Worm (Caenorhabditis elegans) whole organism, L4 larva: Measurements from ENCODE around the gene ttll-15.
A peak's percentile ranks its signal among the peaks of the same experiment; 100 is the strongest.

Experiments used
- F37D6.2 ChIP-seq: sonication (generic microtip); optimal IDR thresholded peaks from 2 replicates; lab custom pipeline; 2016; ENCODE audit warnings: mild to moderate bottlenecking, missing genetic modification characterization, missing compliant biosample characterization
- F49E8.2 ChIP-seq: sonication (generic microtip); optimal IDR thresholded peaks from 2 replicates; lab custom pipeline; 2016; ENCODE audit warnings: missing compliant biosample characterization, mild to moderate bottlenecking, missing genetic modification characterization, borderline replicate concordance
- R02D3.7 ChIP-seq: fragments of 150-350 bp; sonication (generic microtip); optimal IDR thresholded peaks from 3 replicates; lab custom pipeline; 2014; ENCODE audit warnings: missing biosample characterization, missing genetic modification characterization
- Y48G9A.11 ChIP-seq: fragments of 200-800 bp; sonication (Bioruptor generic); IDR thresholded peaks from 2 replicates; pipeline ENCODE4 v1.3.6; 2022; ENCODE audit warnings: missing genetic modification reagents, missing genetic modification characterization, missing compliant biosample characterization
- aha-1 ChIP-seq: fragments of 150-350 bp; peaks from one replicate; lab custom pipeline; 2014; ENCODE audit warnings: missing biosample characterization, missing genetic modification characterization
- aly-2 ChIP-seq: sonication (generic microtip); optimal IDR thresholded peaks from 2 replicates; lab custom pipeline; 2018; ENCODE audit warnings: missing biosample characterization, missing genetic modification characterization
- attf-4 ChIP-seq: sonication (generic microtip); optimal IDR thresholded peaks from 3 replicates; lab custom pipeline; 2017; ENCODE audit warnings: missing biosample characterization, missing genetic modification characterization
- ceh-28 ChIP-seq: fragments of 150-350 bp; optimal IDR thresholded peaks from 2 replicates; lab custom pipeline; 2014; ENCODE audit warnings: missing biosample characterization, missing genetic modification reagents, missing genetic modification characterization
- ceh-44 ChIP-seq: fragments of 200-800 bp; sonication (Bioruptor generic); IDR thresholded peaks from 2 replicates; pipeline ENCODE4 v1.3.6; 2022; ENCODE audit warnings: missing genetic modification reagents, missing genetic modification characterization, missing compliant biosample characterization
- cey-2 ChIP-seq: sonication (generic microtip); optimal IDR thresholded peaks from 3 replicates; lab custom pipeline; 2017; ENCODE audit warnings: missing genetic modification characterization, mild to moderate bottlenecking, missing compliant biosample characterization, antibody characterized with exemption, borderline replicate concordance; ENCODE audit not compliant: insufficient read depth
- ctbp-1 ChIP-seq: fragments of 200-800 bp; sonication (Bioruptor generic); IDR thresholded peaks from 2 replicates; pipeline ENCODE4 v1.3.6; 2022; ENCODE audit warnings: missing genetic modification reagents, missing genetic modification characterization, missing compliant biosample characterization
- daf-12 ChIP-seq: fragments of 150-350 bp; optimal IDR thresholded peaks from 2 replicates; lab custom pipeline; 2014; ENCODE audit warnings: missing biosample characterization, missing genetic modification reagents, missing genetic modification characterization
- daf-16 ChIP-seq, 3 experiments: sonication (generic microtip); optimal IDR thresholded peaks; 2 replicates each; lab custom pipeline; 2016 to 2017; ENCODE audit warnings: missing genetic modification characterization in 3 of 3, missing genetic modification reagents in 3 of 3, mild to moderate bottlenecking in 2 of 3, missing compliant biosample characterization in 2 of 3, missing biosample characterization in 1 of 3, moderate library complexity in 1 of 3
- daf-19 ChIP-seq: fragments of 200-800 bp; sonication (Bioruptor generic); conservative IDR thresholded peaks from 2 replicates; pipeline ENCODE4 v1.3.6; 2022; ENCODE audit warnings: missing genetic modification characterization, missing compliant biosample characterization
- dmd-6 ChIP-seq: fragments of 200-800 bp; sonication (Bioruptor generic); IDR thresholded peaks from 2 replicates; pipeline ENCODE4 v1.3.6; 2022; ENCODE audit warnings: missing genetic modification reagents, missing genetic modification characterization, missing compliant biosample characterization
- dmd-8 ChIP-seq: fragments of 200-800 bp; sonication (Bioruptor generic); IDR thresholded peaks from 2 replicates; pipeline ENCODE4 v1.3.6; 2022; ENCODE audit warnings: missing genetic modification characterization, missing compliant biosample characterization
- egl-43 ChIP-seq: fragments of 200-800 bp; sonication (Bioruptor generic); IDR thresholded peaks from 2 replicates; pipeline ENCODE4 v1.3.6; 2022; ENCODE audit warnings: missing genetic modification reagents, missing genetic modification characterization, missing compliant biosample characterization
- fkh-10 ChIP-seq: fragments of 150-350 bp; optimal IDR thresholded peaks from 2 replicates; lab custom pipeline; 2014; ENCODE audit warnings: missing biosample characterization, missing genetic modification reagents, missing genetic modification characterization
- hlh-30 ChIP-seq: sonication (generic microtip); optimal IDR thresholded peaks from 2 replicates; lab custom pipeline; 2017; ENCODE audit warnings: antibody characterized with exemption, mild to moderate bottlenecking, missing genetic modification characterization, missing compliant biosample characterization; ENCODE audit not compliant: insufficient read depth
- jun-1 ChIP-seq: fragments of 150-350 bp; optimal IDR thresholded peaks from 2 replicates; lab custom pipeline; 2014; ENCODE audit warnings: missing biosample characterization, missing genetic modification reagents, missing genetic modification characterization
- lim-7 ChIP-seq: fragments of 200-800 bp; sonication (Bioruptor generic); IDR thresholded peaks from 2 replicates; pipeline ENCODE4 v1.3.6; 2022; ENCODE audit warnings: missing genetic modification characterization, missing compliant biosample characterization
- lin-13 ChIP-seq: fragments of 150-350 bp; optimal IDR thresholded peaks from 2 replicates; lab custom pipeline; 2014; ENCODE audit warnings: missing biosample characterization, missing genetic modification reagents, missing genetic modification characterization
- lin-29 ChIP-seq: fragments of 200-800 bp; sonication (Bioruptor generic); IDR thresholded peaks from 2 replicates; pipeline ENCODE4 v1.3.6; 2022; ENCODE audit warnings: missing genetic modification reagents, missing genetic modification characterization, missing compliant biosample characterization
- lin-38 ChIP-seq: fragments of 200-800 bp; sonication (Bioruptor generic); IDR thresholded peaks from 2 replicates; pipeline ENCODE4 v1.3.6; 2022; ENCODE audit warnings: missing genetic modification reagents, missing genetic modification characterization, missing compliant biosample characterization
- lir-3 ChIP-seq: sonication (generic microtip); optimal IDR thresholded peaks from 2 replicates; lab custom pipeline; 2016; ENCODE audit warnings: mild to moderate bottlenecking, missing genetic modification characterization, missing compliant biosample characterization
- lsy-2 ChIP-seq, 2 experiments: fragments of 150-350 bp in 1 of 2; sonication (generic microtip) in 1 of 2; optimal IDR thresholded peaks; 2 replicates each; lab custom pipeline; 2014 to 2017; ENCODE audit warnings: missing biosample characterization in 2 of 2, missing genetic modification characterization in 2 of 2
- madf-9 ChIP-seq: fragments of 200-800 bp; sonication (Bioruptor generic); conservative IDR thresholded peaks from 2 replicates; pipeline ENCODE4 v1.3.6; 2022; ENCODE audit warnings: missing genetic modification reagents, missing genetic modification characterization, missing compliant biosample characterization
- mdl-1 ChIP-seq, 2 experiments: fragments of 150-350 bp in 1 of 2; sonication (generic microtip) in 1 of 2; optimal IDR thresholded peaks; 2 replicates each; lab custom pipeline; 2014 to 2017; ENCODE audit warnings: missing biosample characterization in 2 of 2, missing genetic modification characterization in 2 of 2
- mdt-29 ChIP-seq: fragments of 200-800 bp; sonication (Bioruptor generic); IDR thresholded peaks from 2 replicates; pipeline ENCODE4 v1.3.6; 2022; ENCODE audit warnings: missing genetic modification reagents, missing genetic modification characterization, missing compliant biosample characterization
- mep-1 ChIP-seq: fragments of 150-350 bp; sonication (generic microtip); optimal IDR thresholded peaks from 3 replicates; lab custom pipeline; 2014; ENCODE audit warnings: missing biosample characterization, missing genetic modification characterization
- mes-2 ChIP-seq: sonication (generic microtip); optimal IDR thresholded peaks from 2 replicates; lab custom pipeline; 2016; ENCODE audit warnings: missing genotype, mild to moderate bottlenecking, missing genetic modification characterization, missing compliant biosample characterization; ENCODE audit not compliant: poor library complexity, severe bottlenecking
- mxl-2 ChIP-seq: fragments of 200-800 bp; sonication (Bioruptor generic); conservative IDR thresholded peaks from 2 replicates; pipeline ENCODE4 v1.3.6; 2022; ENCODE audit warnings: missing genetic modification reagents, missing genetic modification characterization, missing compliant biosample characterization
- mxl-3 ChIP-seq: fragments of 200-800 bp; sonication (Bioruptor generic); optimal IDR thresholded peaks from 2 replicates; lab custom pipeline; 2018; ENCODE audit warnings: mild to moderate bottlenecking, missing genetic modification characterization, missing compliant biosample characterization
- nhr-237 ChIP-seq: sonication (generic microtip); optimal IDR thresholded peaks from 2 replicates; lab custom pipeline; 2017; ENCODE audit warnings: missing biosample characterization, missing genetic modification characterization
- nhr-25 ChIP-seq: sonication (generic microtip); optimal IDR thresholded peaks from 2 replicates; lab custom pipeline; 2017; ENCODE audit warnings: missing genetic modification characterization, mild to moderate bottlenecking, missing compliant biosample characterization, antibody characterized with exemption, moderate library complexity, borderline replicate concordance; ENCODE audit not compliant: insufficient read depth
- nhr-28 ChIP-seq: fragments of 150-350 bp; optimal IDR thresholded peaks from 2 replicates; lab custom pipeline; 2014; ENCODE audit warnings: missing biosample characterization, missing genetic modification characterization
- nhr-48 ChIP-seq: sonication (generic microtip); optimal IDR thresholded peaks from 2 replicates; lab custom pipeline; 2016; ENCODE audit warnings: mild to moderate bottlenecking, missing genetic modification characterization, missing compliant biosample characterization
- nhr-77 ChIP-seq: fragments of 150-350 bp; optimal IDR thresholded peaks from 2 replicates; lab custom pipeline; 2014; ENCODE audit warnings: missing biosample characterization, missing genetic modification characterization
- pha-4 ChIP-seq, 2 experiments: fragments of 150-350 bp in 1 of 2; fragments of 200-800 bp in 1 of 2; sonication (Bioruptor generic) in 1 of 2; IDR thresholded peaks in 1 of 2; optimal IDR thresholded peaks in 1 of 2; 2 replicates each; pipeline versions ENCODE4 v1.3.6 to Lab custom; 2014 to 2022; ENCODE audit warnings: missing genetic modification characterization in 2 of 2, missing genetic modification reagents in 2 of 2, missing biosample characterization in 1 of 2, missing compliant biosample characterization in 1 of 2
- pqm-1 ChIP-seq: sonication (generic microtip); optimal IDR thresholded peaks from 2 replicates; lab custom pipeline; 2017; ENCODE audit warnings: missing biosample characterization, missing genetic modification characterization
- rbr-2 ChIP-seq: sonication (generic microtip); optimal IDR thresholded peaks from 2 replicates; lab custom pipeline; 2016; ENCODE audit warnings: missing genotype, missing genetic modification characterization, missing compliant biosample characterization
- sdz-12 ChIP-seq: fragments of 200-800 bp; sonication (Bioruptor generic); optimal IDR thresholded peaks from 2 replicates; lab custom pipeline; 2018; ENCODE audit warnings: mild to moderate bottlenecking, missing genetic modification characterization, missing compliant biosample characterization
- spr-1 ChIP-seq: sonication (generic microtip); optimal IDR thresholded peaks from 2 replicates; lab custom pipeline; 2016; ENCODE audit warnings: mild to moderate bottlenecking, missing genetic modification characterization, missing compliant biosample characterization
- tag-97 ChIP-seq: fragments of 200-800 bp; sonication (Bioruptor generic); IDR thresholded peaks from 2 replicates; pipeline ENCODE4 v1.3.6; 2022; ENCODE audit warnings: missing genetic modification characterization, missing compliant biosample characterization
- tra-1 ChIP-seq: fragments of 200-800 bp; sonication (Bioruptor generic); IDR thresholded peaks from 2 replicates; pipeline ENCODE4 v1.3.6; 2022; ENCODE audit warnings: missing genetic modification reagents, missing genetic modification characterization, missing compliant biosample characterization
- unc-130 ChIP-seq: sonication (generic microtip); optimal IDR thresholded peaks from 2 replicates; lab custom pipeline; 2016; ENCODE audit warnings: missing genetic modification reagents, missing genetic modification characterization, missing compliant biosample characterization
- zfp-2 ChIP-seq: sonication (generic microtip); optimal IDR thresholded peaks from 2 replicates; lab custom pipeline; 2016; ENCODE audit warnings: mild to moderate bottlenecking, missing genetic modification characterization, missing compliant biosample characterization
- ztf-7 ChIP-seq: fragments of 150-350 bp; optimal IDR thresholded peaks from 2 replicates; lab custom pipeline; 2014; ENCODE audit warnings: missing biosample characterization, missing genetic modification characterization

The ttll-15 gene

DNA sequence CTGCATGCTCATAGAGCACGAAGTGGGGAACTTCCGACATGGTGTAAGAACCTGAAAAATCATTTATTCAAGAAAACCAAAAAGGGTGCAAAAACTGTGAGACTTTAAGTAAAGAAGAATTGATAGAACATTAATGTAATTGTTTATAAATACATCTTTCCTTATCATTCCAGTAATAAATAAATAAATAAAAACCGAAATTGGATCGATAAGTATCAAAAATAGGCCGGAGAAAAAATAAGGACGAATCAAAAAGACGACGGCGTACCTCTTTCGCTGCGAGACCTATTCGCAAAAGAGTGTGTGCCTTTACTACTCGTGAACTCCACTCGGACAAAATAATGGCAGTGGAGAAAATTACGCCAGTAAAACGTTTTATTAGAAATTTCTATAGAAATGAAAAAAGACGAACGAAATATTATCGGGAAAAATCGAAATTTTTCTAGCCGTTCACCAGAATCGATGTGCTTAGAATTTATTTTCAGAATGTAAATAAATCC, 5.4 kb upstream of the ttll-15 start, which contains the start of gene nol-56 (continued):
- TF ChIP-seq daf-12 (tag; lab: Kevin White, UChicago): no peak
- TF ChIP-seq R02D3.7 (tag; lab: Kevin White, UChicago): no peak
- TF ChIP-seq fkh-10 (GFP tag; lab: Kevin White, UChicago): no peak
- peak; percentile 47 for TF ChIP-seq F37D6.2 (tag; lab: Kevin White, UChicago)
- TF ChIP-seq tra-1: no peak
- TF ChIP-seq lin-38 (GFP tag; lab: Robert Waterston, UW): peak; percentile 74
- TF ChIP-seq nhr-237: no peak
- TF ChIP-seq daf-19 (GFP tag; lab: Robert Waterston, UW): no peak
- peak; percentile 71 for TF ChIP-seq nhr-77
- TF ChIP-seq ceh-28: no peak
- TF ChIP-seq mdl-1 (tag; optimal IDR thresholded peaks at IDR 0.05; lab: Kevin White, UChicago): peak in 1 of 2 experiments; percentile 36
- peak; percentile 60 for TF ChIP-seq nhr-28 (tag; lab: Kevin White, UChicago)
- TF ChIP-seq aly-2 (tag; lab: Kevin White, UChicago): no peak
- peak; percentile 62 for TF ChIP-seq ztf-7 (tag; lab: Kevin White, UChicago)
- TF ChIP-seq ceh-44 (GFP tag; lab: Robert Waterston, UW): no peak
- peak; percentile 80 for TF ChIP-seq dmd-6 (GFP tag; lab: Robert Waterston, UW)
- TF ChIP-seq lin-13 (GFP tag; lab: Kevin White, UChicago): peak; percentile 52
- TF ChIP-seq zfp-2 (tag; lab: Kevin White, UChicago): peak; percentile 22
- no peak for TF ChIP-seq egl-43 (GFP tag; lab: Robert Waterston, UW)
- no peak for TF ChIP-seq sdz-12
- peak; percentile 79 for TF ChIP-seq nhr-25 (tag; lab: Kevin White, UChicago)
- no peak for TF ChIP-seq madf-9 (GFP tag; lab: Robert Waterston, UW)
- TF ChIP-seq dmd-8 (GFP tag; lab: Robert Waterston, UW): no peak
- TF ChIP-seq pha-4 (GFP tag; IDR thresholded peaks at IDR 0.05; lab: Robert Waterston, UW): peak; percentile 65; the same call in 1 of the 2 replicates
- peak; percentile 32 for TF ChIP-seq pha-4 (tag; optimal IDR thresholded peaks at IDR 0.05; lab: Kevin White, UChicago)
- no peak for TF ChIP-seq mdt-29 (GFP tag; lab: Robert Waterston, UW)
- no peak for TF ChIP-seq mxl-3 (GFP tag; lab: Kevin White, UChicago)
- peak; percentile 52 for TF ChIP-seq spr-1
- TF ChIP-seq unc-130: peak; percentile 64
- TF ChIP-seq, all 104 proteins: peak for 35

DNA sequence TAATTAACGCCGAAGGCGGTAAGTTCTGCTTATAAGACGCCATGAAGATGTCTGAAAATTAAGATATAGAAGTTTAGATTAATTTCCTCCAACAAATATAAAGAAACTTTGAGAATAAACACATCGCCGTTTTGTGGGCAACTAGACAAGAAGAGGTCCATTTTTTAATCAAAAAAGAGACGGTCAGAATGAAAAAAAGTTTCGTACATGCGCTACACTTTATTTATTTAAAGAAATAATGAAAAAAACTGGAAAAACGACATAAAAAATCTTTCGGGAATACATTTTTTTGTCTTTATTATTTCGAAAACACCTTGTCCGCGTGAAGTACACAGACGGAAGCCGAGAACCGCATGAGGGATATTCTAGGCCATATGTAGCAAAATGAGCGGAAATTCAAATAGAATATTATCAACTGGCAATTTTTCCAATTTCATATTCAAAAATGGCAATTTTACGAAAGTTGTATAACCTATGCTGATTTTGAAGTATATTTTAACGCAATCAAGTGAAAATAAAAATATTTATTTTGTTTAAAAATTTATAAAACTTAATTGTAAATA, 2.5 kb upstream of the ttll-15 start, which contains the start of gene sluh-7:
Gene sluh-7, minus strand, starts transcription at position 51 of the 563 bp plus-strand sequence.
- TF ChIP-seq unc-130 (peak; percentile 95), attf-4 (tag; lab: Kevin White, UChicago) (no peak), lim-7 (GFP tag; lab: Robert Waterston, UW) (no peak), F49E8.2 (no peak), pqm-1 (tag; lab: Kevin White, UChicago) (no peak), tag-97 (GFP tag; lab: Robert Waterston, UW) (no peak), mxl-2 (GFP tag; lab: Robert Waterston, UW) (no peak), daf-16 (GFP tag; optimal IDR thresholded peaks at IDR 0.05; lab: Kevin White, UChicago) (no peak), daf-16 (tag; optimal IDR thresholded peaks at IDR 0.05; lab: Kevin White, UChicago) (peak; percentile 52), mes-2 (tag; lab: Kevin White, UChicago) (peak; percentile 99), cey-2 (tag; lab: Kevin White, UChicago) (no peak), ctbp-1 (GFP tag; lab: Robert Waterston, UW) (no peak), Y48G9A.11 (GFP tag; lab: Robert Waterston, UW) (no peak), sdz-12 (no peak), lin-29 (GFP tag; lab: Robert Waterston, UW) (no peak), dmd-8 (GFP tag; lab: Robert Waterston, UW) (no peak), nhr-48 (tag; lab: Kevin White, UChicago) (peak; percentile 6), aly-2 (tag; lab: Kevin White, UChicago) (no peak), jun-1 (no peak), lir-3 (tag; lab: Kevin White, UChicago) (no peak), mep-1 (tag; lab: Kevin White, UChicago) (peak; percentile 70), ceh-28 (no peak), rbr-2 (tag; lab: Kevin White, UChicago) (peak; percentile 63), hlh-30 (peak; percentile 72), aha-1 (peak; percentile 79), lsy-2 (tag; optimal IDR thresholded peaks at IDR 0.05; lab: Kevin White, UChicago) (peak in 1 of 2 experiments; percentile 88)
